Fruit fly (Drosophila melanogaster) whole organism, embryonic: Measurements from ENCODE around the gene CG14339.
A peak's percentile ranks its signal among the peaks of the same experiment; 100 is the strongest.

ENCODE experiments used
- Atf3 ChIP-seq: fragments of 200-800 bp; sonication (Bioruptor generic); optimal IDR thresholded peaks from 3 replicates; lab custom pipeline; 2016; ENCODE audit warnings: missing biosample characterization, missing genetic modification characterization
- B-H2 ChIP-seq: fragments of 200-800 bp; sonication (Bioruptor generic); optimal IDR thresholded peaks from 2 replicates; lab custom pipeline; 2018; ENCODE audit warnings: missing biosample characterization, mild to moderate bottlenecking, missing genetic modification characterization
- CG10209 ChIP-seq: fragments of 200-800 bp; sonication (Bioruptor generic); optimal IDR thresholded peaks from 3 replicates; lab custom pipeline; 2017; ENCODE audit warnings: missing biosample characterization, mild to moderate bottlenecking, missing genetic modification characterization, missing genetic modification reagents
- CG10431 ChIP-seq: fragments of 200-800 bp; sonication (Bioruptor generic); optimal IDR thresholded peaks from 3 replicates; lab custom pipeline; 2018; ENCODE audit warnings: missing biosample characterization, mild to moderate bottlenecking, missing genetic modification characterization
- CG10654 ChIP-seq: fragments of 200-800 bp; sonication (Bioruptor generic); optimal IDR thresholded peaks from 2 replicates; lab custom pipeline; 2016; ENCODE audit warnings: missing biosample characterization, missing genetic modification characterization
- CG11696 ChIP-seq: fragments of 200-800 bp; sonication (Bioruptor generic); IDR thresholded peaks from 2 replicates; pipeline ENCODE4 v1.3.6; 2022; ENCODE audit warnings: missing biosample characterization, missing genetic modification characterization
- CG12659 ChIP-seq: fragments of 200-800 bp; sonication (Bioruptor generic); optimal IDR thresholded peaks from 3 replicates; lab custom pipeline; 2017; ENCODE audit warnings: mild to moderate bottlenecking, missing biosample characterization, missing genetic modification reagents, missing genetic modification characterization
- CG13894 ChIP-seq: fragments of 200-800 bp; sonication (Bioruptor generic); optimal IDR thresholded peaks from 3 replicates; lab custom pipeline; 2018; ENCODE audit warnings: missing biosample characterization, mild to moderate bottlenecking, missing genetic modification characterization, moderate library complexity
- CG14050 ChIP-seq: fragments of 200-800 bp; sonication (Bioruptor generic); IDR thresholded peaks from 3 replicates; pipeline ENCODE4 v1.3.6; 2022; ENCODE audit warnings: missing biosample characterization, missing genetic modification characterization
- CG15479 ChIP-seq: fragments of 200-800 bp; sonication (Bioruptor generic); optimal IDR thresholded peaks from 3 replicates; lab custom pipeline; 2019; ENCODE audit warnings: missing biosample characterization, mild to moderate bottlenecking, missing genetic modification characterization, moderate library complexity
- CG15601 ChIP-seq: fragments of 200-800 bp; sonication (Bioruptor generic); optimal IDR thresholded peaks from 3 replicates; lab custom pipeline; 2019; ENCODE audit warnings: missing biosample characterization, mild to moderate bottlenecking, missing genetic modification characterization, moderate library complexity
- CG16813 ChIP-seq: fragments of 200-800 bp; sonication (Bioruptor generic); IDR thresholded peaks from 3 replicates; pipeline ENCODE4 v1.3.6; 2022; ENCODE audit warnings: missing biosample characterization, missing genetic modification characterization; ENCODE audit not compliant: partially characterized antibody
- CG4820 ChIP-seq: fragments of 200-800 bp; sonication (Bioruptor generic); optimal IDR thresholded peaks from 3 replicates; lab custom pipeline; 2016; ENCODE audit warnings: missing biosample characterization, missing genetic modification characterization
- CG6765 ChIP-seq: fragments of 200-800 bp; sonication (Bioruptor generic); optimal IDR thresholded peaks from 3 replicates; lab custom pipeline; 2017; ENCODE audit warnings: missing biosample characterization, mild to moderate bottlenecking, missing genetic modification characterization
- CG7271 ChIP-seq: fragments of 200-800 bp; sonication (Bioruptor generic); optimal IDR thresholded peaks from 2 replicates; lab custom pipeline; 2018; ENCODE audit warnings: missing biosample characterization, mild to moderate bottlenecking, missing genetic modification characterization, moderate library complexity
- CG7372 ChIP-seq: fragments of 200-800 bp; sonication (Bioruptor generic); IDR thresholded peaks from 2 replicates; pipeline ENCODE4 v1.3.6; 2022; ENCODE audit warnings: missing biosample characterization, missing genetic modification characterization
- CG7963 ChIP-seq: fragments of 200-800 bp; sonication (Bioruptor generic); IDR thresholded peaks from 3 replicates; pipeline ENCODE4 v1.3.6; 2022; ENCODE audit warnings: missing biosample characterization, missing genetic modification characterization; ENCODE audit not compliant: partially characterized antibody
- CG9437 ChIP-seq: fragments of 200-800 bp; sonication (Bioruptor generic); optimal IDR thresholded peaks from 2 replicates; lab custom pipeline; 2018; ENCODE audit warnings: missing biosample characterization, mild to moderate bottlenecking, missing genetic modification characterization
- CG9609 ChIP-seq: fragments of 200-800 bp; sonication (Bioruptor generic); optimal IDR thresholded peaks from 3 replicates; lab custom pipeline; 2016; ENCODE audit warnings: missing biosample characterization, missing genetic modification characterization
- CG9727 ChIP-seq: fragments of 200-800 bp; sonication (Bioruptor generic); optimal IDR thresholded peaks from 3 replicates; lab custom pipeline; 2017; ENCODE audit warnings: missing biosample characterization, mild to moderate bottlenecking, missing genetic modification characterization
- CG9797 ChIP-seq: fragments of 200-800 bp; sonication (Bioruptor generic); optimal IDR thresholded peaks from 3 replicates; lab custom pipeline; 2018; ENCODE audit warnings: missing biosample characterization, mild to moderate bottlenecking, missing genetic modification characterization
- CoRest ChIP-seq: fragments of 200-800 bp; sonication (Bioruptor generic); optimal IDR thresholded peaks from 3 replicates; lab custom pipeline; 2018; ENCODE audit warnings: missing biosample characterization, mild to moderate bottlenecking, missing genetic modification characterization, moderate library complexity
- Dip2 ChIP-seq: fragments of 200-800 bp; sonication (Bioruptor generic); IDR thresholded peaks from 2 replicates; pipeline ENCODE4 v1.3.6; 2022; ENCODE audit warnings: missing biosample characterization, missing genetic modification characterization
- E2f1 ChIP-seq: fragments of 200-800 bp; sonication (Bioruptor generic); IDR thresholded peaks from 2 replicates; pipeline ENCODE4 v1.3.6; 2022; ENCODE audit warnings: missing biosample characterization, missing genetic modification characterization
- HLH54F ChIP-seq: fragments of 200-800 bp; sonication (Bioruptor generic); optimal IDR thresholded peaks from 3 replicates; lab custom pipeline; 2016; ENCODE audit warnings: missing biosample characterization, missing genetic modification characterization
- NfI ChIP-seq: fragments of 200-800 bp; sonication (Bioruptor generic); optimal IDR thresholded peaks from 3 replicates; lab custom pipeline; 2018; ENCODE audit warnings: missing biosample characterization, mild to moderate bottlenecking, missing genetic modification characterization, moderate library complexity
- Pdp1 ChIP-seq, 2 experiments: fragments of 200-800 bp; sonication (Bioruptor generic); optimal IDR thresholded peaks; 3 replicates each; lab custom pipeline; 2016; ENCODE audit warnings: missing biosample characterization in 2 of 2, missing genetic modification characterization in 2 of 2, mild to moderate bottlenecking in 1 of 2, moderate library complexity in 1 of 2
- Side ChIP-seq: fragments of 200-800 bp; sonication (Bioruptor generic); optimal IDR thresholded peaks from 2 replicates; lab custom pipeline; 2016; ENCODE audit warnings: missing biosample characterization, missing genetic modification characterization
- Spps ChIP-seq: fragments of 200-800 bp; sonication (Bioruptor generic); optimal IDR thresholded peaks from 2 replicates; lab custom pipeline; 2018; ENCODE audit warnings: missing biosample characterization, mild to moderate bottlenecking, missing genetic modification characterization
- Ssrp ChIP-seq: fragments of 200-800 bp; sonication (Bioruptor generic); optimal IDR thresholded peaks from 2 replicates; lab custom pipeline; 2018; ENCODE audit warnings: missing biosample characterization, mild to moderate bottlenecking, missing genetic modification characterization, moderate library complexity
- br ChIP-seq: fragments of >200 bp; optimal IDR thresholded peaks from 2 replicates; lab custom pipeline; 2017
- cas ChIP-seq: fragments of 200-800 bp; sonication (Bioruptor generic); IDR thresholded peaks from 2 replicates; pipeline ENCODE4 v1.3.6; 2022; ENCODE audit warnings: missing biosample characterization, missing genetic modification characterization
- cato ChIP-seq: fragments of 200-800 bp; sonication (Bioruptor generic); optimal IDR thresholded peaks from 2 replicates; lab custom pipeline; 2016; ENCODE audit warnings: missing biosample characterization, missing genetic modification characterization, borderline replicate concordance
- chif ChIP-seq, 2 experiments: fragments of 200-800 bp; sonication (Bioruptor generic); optimal IDR thresholded peaks; 3 replicates each; lab custom pipeline; 2016; ENCODE audit warnings: missing biosample characterization in 2 of 2, missing genetic modification characterization in 2 of 2
- dm ChIP-seq: fragments of 200-800 bp; sonication (Bioruptor generic); optimal IDR thresholded peaks from 3 replicates; lab custom pipeline; 2016; ENCODE audit warnings: missing biosample characterization, missing genetic modification characterization
- fd3F ChIP-seq: fragments of 200-800 bp; sonication (Bioruptor generic); optimal IDR thresholded peaks from 2 replicates; lab custom pipeline; 2018; ENCODE audit warnings: missing biosample characterization, mild to moderate bottlenecking, missing genetic modification characterization, moderate library complexity
- ftz-f1 ChIP-seq: fragments of 200-800 bp; sonication (Bioruptor generic); optimal IDR thresholded peaks from 2 replicates; lab custom pipeline; 2016; ENCODE audit warnings: missing biosample characterization, missing genetic modification characterization
- gsb ChIP-seq: fragments of 200-800 bp; sonication (Bioruptor generic); IDR thresholded peaks from 2 replicates; pipeline ENCODE4 v1.3.6; 2022; ENCODE audit warnings: missing biosample characterization, missing genetic modification characterization
- jing ChIP-seq: fragments of 200-800 bp; sonication (Bioruptor generic); optimal IDR thresholded peaks from 2 replicates; lab custom pipeline; 2018; ENCODE audit warnings: missing biosample characterization, mild to moderate bottlenecking, missing genetic modification characterization
- mld ChIP-seq: fragments of 200-800 bp; sonication (Bioruptor generic); IDR thresholded peaks from 3 replicates; pipeline ENCODE4 v1.3.6; 2022; ENCODE audit warnings: missing biosample characterization, missing genetic modification characterization; ENCODE audit not compliant: partially characterized antibody
- nerfin-1 ChIP-seq: fragments of 200-800 bp; sonication (Bioruptor generic); optimal IDR thresholded peaks from 3 replicates; lab custom pipeline; 2019; ENCODE audit warnings: missing biosample characterization, mild to moderate bottlenecking, missing genetic modification characterization, moderate library complexity
- pan ChIP-seq, 4 experiments: fragments of >200 bp in 3 of 4; fragments of 200-800 bp in 1 of 4; sonication (Bioruptor generic) in 1 of 4; optimal IDR thresholded peaks in 3 of 4; IDR thresholded peaks in 1 of 4; 2 replicates each; pipeline versions ENCODE4 v1.3.6 to Lab custom; 2017 to 2022; ENCODE audit warnings: missing biosample characterization in 2 of 4, missing genetic modification characterization in 2 of 4, mixed read lengths in 1 of 4
- peb ChIP-seq: fragments of 200-800 bp; sonication (Bioruptor generic); IDR thresholded peaks from 2 replicates; pipeline ENCODE4 v1.3.6; 2022; ENCODE audit warnings: missing biosample characterization, missing genetic modification characterization
- rib ChIP-seq: fragments of 200-800 bp; sonication (Bioruptor generic); IDR thresholded peaks from 2 replicates; pipeline ENCODE4 v1.3.6; 2022; ENCODE audit warnings: missing biosample characterization, missing genetic modification characterization
- seq ChIP-seq: fragments of 200-800 bp; sonication (Bioruptor generic); IDR thresholded peaks from 2 replicates; pipeline ENCODE4 v1.3.6; 2022; ENCODE audit warnings: missing biosample characterization, missing genetic modification characterization
- shn ChIP-seq: fragments of 200-800 bp; sonication (Bioruptor generic); optimal IDR thresholded peaks from 3 replicates; lab custom pipeline; 2016; ENCODE audit warnings: missing biosample characterization, missing genetic modification characterization
- stc ChIP-seq: fragments of 200-800 bp; sonication (Bioruptor generic); IDR thresholded peaks from 2 replicates; pipeline ENCODE4 v1.3.6; 2022; ENCODE audit warnings: missing biosample characterization, missing genetic modification characterization
- unc-4 ChIP-seq: fragments of 200-800 bp; sonication (Bioruptor generic); IDR thresholded peaks from 2 replicates; pipeline ENCODE4 v1.3.6; 2022; ENCODE audit warnings: missing biosample characterization, missing genetic modification characterization; ENCODE audit not compliant: partially characterized antibody
- vfl ChIP-seq: fragments of 200-800 bp; sonication (Bioruptor generic); optimal IDR thresholded peaks from 2 replicates; lab custom pipeline; 2016; ENCODE audit warnings: missing biosample characterization, missing genetic modification characterization
- wdn ChIP-seq: fragments of 200-800 bp; sonication (Bioruptor generic); IDR thresholded peaks from 2 replicates; pipeline ENCODE4 v1.3.6; 2022; ENCODE audit warnings: missing biosample characterization, missing genetic modification characterization

CG14339 gene

DNA sequence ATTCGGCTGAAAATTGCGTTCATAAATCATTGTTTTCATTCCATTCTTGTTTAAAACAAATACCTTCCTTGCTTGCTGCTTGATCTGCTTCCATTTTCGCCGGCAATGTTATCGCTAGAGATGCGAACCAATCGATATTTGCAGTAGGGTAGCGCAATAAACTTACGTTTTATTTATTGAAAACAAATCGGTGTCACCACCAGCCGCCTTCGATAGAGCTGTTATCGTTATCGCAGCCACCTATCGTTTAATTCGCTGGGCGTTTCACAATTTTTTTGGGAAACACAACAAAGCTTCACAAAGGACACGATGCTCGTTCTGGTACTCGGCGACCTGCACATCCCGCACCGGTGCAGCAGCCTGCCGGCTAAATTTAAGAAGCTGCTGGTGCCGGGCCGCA, 42.2 kb downstream of the CG14339 start, which contains the start of the genes Tfb4 and Vps29 (continued):
- TF ChIP-seq gsb (no peak), CG7372 (no peak; the same call in 1 of the 2 replicates), vfl (GFP tag; lab: Kevin White, UChicago) (peak; percentile 52), CG10431 (GFP tag; lab: Kevin White, UChicago) (no peak), Atf3 (GFP tag; lab: Kevin White, UChicago) (no peak), Ssrp (no peak), Dip2 (GFP tag; lab: Robert Waterston, UW) (no peak), fd3F (GFP tag; lab: Kevin White, UChicago) (no peak), E2f1 (GFP tag; lab: Robert Waterston, UW) (no peak), dm (GFP tag; lab: Kevin White, UChicago) (peak; percentile 31), seq (GFP tag; lab: Robert Waterston, UW) (no peak), ftz-f1 (GFP tag; lab: Kevin White, UChicago) (no peak), stc (GFP tag; lab: Robert Waterston, UW) (no peak), B-H2 (GFP tag; lab: Kevin White, UChicago) (peak; percentile 56), CG6765 (GFP tag; lab: Kevin White, UChicago) (no peak), NfI (GFP tag; lab: Kevin White, UChicago) (peak; percentile 51), CoRest (tag; lab: Kevin White, UChicago) (no peak), CG12659 (GFP tag; lab: Kevin White, UChicago) (peak; percentile 44), CG10209 (no peak), CG7963 (GFP tag; lab: Robert Waterston, UW) (peak; percentile 96), wdn (GFP tag; lab: Robert Waterston, UW) (no peak), CG9609 (no peak), cato (GFP tag; lab: Kevin White, UChicago) (no peak), CG9797 (GFP tag; lab: Kevin White, UChicago) (peak; percentile 7), CG15479 (no peak), br (no peak), mld (GFP tag; lab: Robert Waterston, UW) (peak; percentile 96), peb (GFP tag; lab: Robert Waterston, UW) (no peak), Pdp1 (GFP tag; optimal IDR thresholded peaks at IDR 0.05; lab: Kevin White, UChicago) (peak; percentile 53 to 58), CG9437 (no peak), CG7271 (peak; percentile 42), shn (GFP tag; lab: Kevin White, UChicago) (peak; percentile 18), pan (optimal IDR thresholded peaks at IDR 0.05; lab: Kevin White, UChicago) (no peak), pan (GFP tag; optimal IDR thresholded peaks at IDR 0.05 in 1 of 2, IDR thresholded peaks at IDR 0.05 in 1 of 2) (peak in 1 of 2 experiments; percentile 52), CG10654 (GFP tag; lab: Kevin White, UChicago) (peak; percentile 21), cas (GFP tag; lab: Robert Waterston, UW) (0 out of 2 replicates have a peak, but pooled peaks have one; percentile 15), Spps (no peak), CG16813 (GFP tag; lab: Robert Waterston, UW) (peak; percentile 90), CG13894 (no peak), HLH54F (peak; percentile 69), unc-4 (GFP tag; lab: Robert Waterston, UW) (peak; percentile 86), CG11696 (GFP tag; lab: Robert Waterston, UW) (no peak), jing (no peak), CG4820 (GFP tag; lab: Kevin White, UChicago) (peak; percentile 21), chif (GFP tag; optimal IDR thresholded peaks at IDR 0.05; lab: Kevin White, UChicago) (peak in 1 of 2 experiments; percentile 17), CG9727 (GFP tag; lab: Kevin White, UChicago) (no peak), rib (GFP tag; lab: Robert Waterston, UW) (peak; percentile 62; the same call in 1 of the 2 replicates), nerfin-1 (tag; lab: Kevin White, UChicago) (no peak), CG15601 (tag; lab: Kevin White, UChicago) (peak; percentile 11), Side (peak; percentile 63), CG14050 (GFP tag; lab: Robert Waterston, UW) (no peak)
